Fruit fly (Drosophila melanogaster): ENCODE data around the gene gish.

Gene gish

DNA sequence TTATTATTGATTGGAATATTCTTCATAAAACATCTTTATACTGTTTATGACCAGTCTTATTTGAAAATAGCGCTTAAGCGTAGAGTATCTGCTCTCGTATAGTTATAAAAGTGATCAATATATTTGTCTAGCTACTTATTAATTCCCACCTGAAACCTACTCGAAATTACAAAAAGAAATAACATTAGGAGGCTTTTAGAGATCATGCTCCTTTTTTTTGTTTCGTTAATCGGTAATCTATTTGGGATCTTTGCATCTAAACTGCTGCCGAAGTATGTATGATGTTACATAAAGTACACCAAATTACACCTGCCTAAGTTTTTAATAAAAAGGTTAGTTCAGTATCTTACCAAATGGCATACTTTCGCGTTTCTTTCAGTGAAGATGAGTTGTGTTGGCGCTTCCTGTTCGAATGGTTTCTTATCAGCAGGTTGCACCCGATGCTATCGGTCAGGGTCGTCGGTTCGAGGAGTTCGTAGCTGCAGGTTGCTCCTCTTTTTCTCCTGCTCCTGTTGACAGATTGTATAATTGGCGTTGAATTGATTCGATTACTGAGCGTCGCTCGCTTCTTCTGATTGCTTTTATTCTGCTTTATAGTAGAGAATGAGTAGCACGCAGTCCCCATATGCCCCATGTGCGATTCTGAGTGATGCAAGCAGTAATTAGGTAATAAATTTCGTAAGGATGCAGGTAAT, 34.1 kb upstream of the gish start:
- TF ChIP-seq Hr96 (GFP tag; optimal IDR thresholded peaks at IDR 0.05), result no peak

DNA sequence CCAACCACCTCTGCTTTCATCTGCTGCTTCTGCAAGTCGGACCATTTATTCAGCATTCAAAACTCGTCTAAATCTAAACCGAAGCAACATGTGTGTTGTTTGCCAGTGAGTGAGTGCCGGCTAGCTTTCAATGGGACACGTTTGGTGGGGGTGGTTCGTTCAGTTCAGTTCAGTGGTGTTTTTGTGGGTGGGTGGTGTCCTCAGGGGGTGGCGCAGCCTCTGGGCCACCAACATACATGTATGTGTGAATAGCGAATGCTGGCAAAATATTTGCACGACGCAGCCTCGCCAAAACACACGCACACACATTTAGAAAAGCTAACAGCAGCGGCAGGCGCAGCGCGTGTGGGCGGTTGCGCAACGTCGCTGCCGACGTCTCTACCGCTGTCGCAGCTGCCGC, 32.9 kb upstream of the gish start:
- TF ChIP-seq CG12768 (GFP tag; optimal IDR thresholded peaks at IDR 0.05), result peak; percentile 23
- no peak for TF ChIP-seq Hr96 (GFP tag; optimal IDR thresholded peaks at IDR 0.05)
- TF ChIP-seq Mnt (GFP tag; optimal IDR thresholded peaks at IDR 0.05), result no peak

DNA sequence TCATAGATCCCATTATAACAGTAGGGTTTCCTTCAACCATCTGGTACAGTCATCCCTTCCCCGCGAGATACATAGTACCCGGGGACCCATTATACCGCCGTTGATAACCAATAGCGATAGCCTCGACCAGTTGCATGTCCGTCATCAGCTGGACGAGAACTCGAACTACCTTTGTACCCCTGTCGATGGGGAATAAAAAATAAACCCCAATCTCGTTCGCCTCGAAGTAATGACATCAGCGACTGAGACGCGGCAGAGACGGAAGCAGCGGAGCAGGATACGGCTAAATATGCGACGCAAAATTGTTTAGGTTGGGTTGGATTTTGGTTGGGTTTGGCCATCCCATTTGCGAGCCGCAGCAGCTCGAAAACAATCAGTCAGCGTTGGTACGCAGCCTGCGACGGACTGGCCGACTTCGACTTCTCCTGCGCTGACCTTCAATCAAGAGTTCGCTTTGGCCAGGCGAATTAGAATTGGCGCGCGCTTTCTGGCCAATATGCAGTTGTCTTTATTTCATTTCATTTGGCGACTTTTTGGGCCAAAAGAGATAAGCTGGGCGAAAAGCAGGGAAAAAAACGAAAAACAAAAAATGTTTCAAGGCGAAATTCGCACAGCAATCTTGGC, 31.7 kb upstream of the gish start:
- TF ChIP-seq Hr96 (GFP tag; optimal IDR thresholded peaks at IDR 0.05) (no peak), CG7045 (GFP tag; optimal IDR thresholded peaks at IDR 0.05) (no peak), CG33017 (tag; optimal IDR thresholded peaks at IDR 0.05) (no peak), CG1620 (GFP tag; optimal IDR thresholded peaks at IDR 0.05) (no peak), cic (GFP tag; optimal IDR thresholded peaks at IDR 0.05) (no peak), CG14711 (tag; optimal IDR thresholded peaks at IDR 0.05) (no peak), Crg-1 (GFP tag; optimal IDR thresholded peaks at IDR 0.05) (no peak), toe (GFP tag; optimal IDR thresholded peaks at IDR 0.05) (no peak), CG12768 (GFP tag; optimal IDR thresholded peaks at IDR 0.05) (no peak)

DNA sequence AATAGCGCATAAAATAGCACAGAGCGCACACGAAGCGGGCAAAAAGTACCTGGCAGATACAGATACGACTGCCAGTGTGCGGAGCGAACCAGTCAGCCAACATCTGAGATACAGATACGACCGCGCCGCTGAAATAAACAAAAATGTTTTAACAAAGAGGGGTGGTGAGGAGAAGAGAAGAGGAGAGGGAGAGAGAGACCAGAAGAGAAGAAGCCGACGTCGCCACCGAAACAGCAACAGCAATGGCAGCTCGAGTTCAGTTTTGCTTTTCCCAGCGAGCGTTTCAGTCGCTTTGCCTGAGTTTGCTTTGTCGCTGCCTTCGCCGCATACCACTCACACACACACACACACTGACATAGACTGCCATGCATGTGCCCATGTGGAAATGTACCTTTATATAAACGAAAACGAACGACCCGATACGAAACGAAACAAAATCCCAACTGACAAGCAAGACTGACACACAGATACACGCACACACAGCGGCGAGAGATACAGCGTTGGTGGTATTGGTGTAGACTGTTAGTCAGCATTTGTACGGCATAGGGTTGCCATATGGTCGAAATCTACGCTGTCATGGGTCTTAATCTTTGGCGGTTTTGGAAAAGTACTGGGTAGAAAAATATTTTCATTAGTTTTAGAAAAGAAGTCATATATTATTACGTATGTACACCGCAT, 31.0 kb upstream of the gish start:
- peak; percentile 38 for TF ChIP-seq CG7101 (tag; optimal IDR thresholded peaks at IDR 0.05)
- TF ChIP-seq CG5204 (GFP tag; optimal IDR thresholded peaks at IDR 0.05), result no peak
- peak; percentile 69 for TF ChIP-seq CG14711 (tag; optimal IDR thresholded peaks at IDR 0.05)
- TF ChIP-seq CG33017 (tag; optimal IDR thresholded peaks at IDR 0.05), result peak; percentile 24
- peak; percentile 39 for TF ChIP-seq Hr96 (GFP tag; optimal IDR thresholded peaks at IDR 0.05)
- peak; percentile 97 for TF ChIP-seq kay (GFP tag; ENCODE audit: borderline replicate concordance)
- no peak for TF ChIP-seq CG7045 (GFP tag; optimal IDR thresholded peaks at IDR 0.05)
- TF ChIP-seq Crg-1 (GFP tag; optimal IDR thresholded peaks at IDR 0.05), result no peak
- peak; percentile 54 for TF ChIP-seq ovo (GFP tag; optimal IDR thresholded peaks at IDR 0.05)
- TF ChIP-seq Clk (GFP tag; optimal IDR thresholded peaks at IDR 0.05), result no peak
- no peak for TF ChIP-seq CG11617 (GFP tag; optimal IDR thresholded peaks at IDR 0.05)
- TF ChIP-seq CG12768 (GFP tag; optimal IDR thresholded peaks at IDR 0.05), result peak; percentile 89
- TF ChIP-seq bab1 (GFP tag; optimal IDR thresholded peaks at IDR 0.05), result peak; percentile 79
- peak in 1 of 2 experiments; percentile 76 for TF ChIP-seq cnc (optimal IDR thresholded peaks at IDR 0.05)
- TF ChIP-seq CG1620 (GFP tag; optimal IDR thresholded peaks at IDR 0.05), result peak; percentile 1
- TF ChIP-seq Mnt (GFP tag; optimal IDR thresholded peaks at IDR 0.05), result peak; percentile 93
- TF ChIP-seq pad (GFP tag; optimal IDR thresholded peaks at IDR 0.05), result no peak
- TF ChIP-seq toe (GFP tag; optimal IDR thresholded peaks at IDR 0.05), result peak; percentile 81
- TF ChIP-seq tj (GFP tag; optimal IDR thresholded peaks at IDR 0.05), result peak; percentile 84
- peak; percentile 96 for TF ChIP-seq cic (GFP tag; optimal IDR thresholded peaks at IDR 0.05)

DNA sequence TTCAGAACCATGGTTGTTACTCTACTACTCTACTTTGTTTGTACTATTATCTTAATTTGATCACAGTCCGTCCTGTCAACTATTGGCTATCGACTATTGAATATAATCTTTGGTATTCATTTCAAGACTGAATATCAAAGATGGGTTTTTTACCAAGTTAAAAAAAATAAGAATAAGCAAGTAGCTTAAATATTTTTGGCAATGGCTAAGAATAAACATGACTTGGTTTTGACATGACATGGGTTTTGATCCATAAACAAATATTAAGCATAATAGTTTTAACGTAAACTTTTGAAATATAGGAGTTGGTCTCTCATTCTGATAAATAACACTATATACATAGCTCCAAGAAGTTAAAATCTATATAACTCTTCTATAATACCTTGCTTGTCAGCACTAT, 30.4 kb upstream of the gish start:
- TF ChIP-seq CG12768 (GFP tag; optimal IDR thresholded peaks at IDR 0.05) (no peak), pad (GFP tag; optimal IDR thresholded peaks at IDR 0.05) (no peak), CG5204 (GFP tag; optimal IDR thresholded peaks at IDR 0.05) (peak; percentile 49), bab1 (GFP tag; optimal IDR thresholded peaks at IDR 0.05) (no peak), CG11617 (GFP tag; optimal IDR thresholded peaks at IDR 0.05) (no peak), tj (GFP tag; optimal IDR thresholded peaks at IDR 0.05) (no peak), toe (GFP tag; optimal IDR thresholded peaks at IDR 0.05) (peak; percentile 44), kay (GFP tag; ENCODE audit: borderline replicate concordance) (no peak), CG7045 (GFP tag; optimal IDR thresholded peaks at IDR 0.05) (no peak), cnc (optimal IDR thresholded peaks at IDR 0.05) (no peak), Mnt (GFP tag; optimal IDR thresholded peaks at IDR 0.05) (no peak), CG33017 (tag; optimal IDR thresholded peaks at IDR 0.05) (no peak), CG14711 (tag; optimal IDR thresholded peaks at IDR 0.05) (no peak), CG7101 (tag; optimal IDR thresholded peaks at IDR 0.05) (no peak), Hr96 (GFP tag; optimal IDR thresholded peaks at IDR 0.05) (no peak), ovo (GFP tag; optimal IDR thresholded peaks at IDR 0.05) (no peak), CG1620 (GFP tag; optimal IDR thresholded peaks at IDR 0.05) (no peak), Clk (GFP tag; optimal IDR thresholded peaks at IDR 0.05) (no peak)

DNA sequence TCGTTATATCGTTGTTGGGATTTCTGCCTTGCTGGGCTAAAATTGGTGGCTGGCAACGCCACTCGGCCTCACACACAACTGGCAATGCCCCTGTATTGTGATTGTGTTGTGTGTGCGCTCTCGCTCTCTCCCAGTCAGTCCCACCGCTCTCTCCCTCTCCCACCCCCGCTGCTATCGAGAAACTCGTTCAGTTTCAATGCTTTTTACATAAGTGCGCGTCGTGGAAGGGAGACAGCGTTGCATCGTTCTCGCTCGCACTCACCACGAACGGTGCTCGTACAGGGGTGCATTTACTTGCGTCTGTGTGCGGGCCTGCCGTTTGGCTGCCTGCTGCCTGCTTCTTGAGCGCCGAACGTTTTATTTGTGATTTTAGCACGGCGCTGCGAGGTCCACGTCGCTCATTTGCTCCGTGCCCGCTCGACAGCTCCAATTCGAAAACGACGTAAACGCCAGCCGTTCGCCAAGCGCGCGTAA, 29.8 kb upstream of the gish start:
- peak; percentile 71 for TF ChIP-seq bab1 (GFP tag; optimal IDR thresholded peaks at IDR 0.05)
- peak; percentile 91 for TF ChIP-seq pad (GFP tag; optimal IDR thresholded peaks at IDR 0.05)
- TF ChIP-seq Clk (GFP tag; optimal IDR thresholded peaks at IDR 0.05), result peak; percentile 70
- TF ChIP-seq Crg-1 (GFP tag; optimal IDR thresholded peaks at IDR 0.05), result peak; percentile 82
- TF ChIP-seq CG14711 (tag; optimal IDR thresholded peaks at IDR 0.05), result peak; percentile 47
- peak; percentile 42 for TF ChIP-seq CG1620 (GFP tag; optimal IDR thresholded peaks at IDR 0.05)
- peak; percentile 57 for TF ChIP-seq CG11617 (GFP tag; optimal IDR thresholded peaks at IDR 0.05)
- TF ChIP-seq Mnt (GFP tag; optimal IDR thresholded peaks at IDR 0.05), result peak; percentile 89
- peak; percentile 83 for TF ChIP-seq Hr96 (GFP tag; optimal IDR thresholded peaks at IDR 0.05)
- TF ChIP-seq tj (GFP tag; optimal IDR thresholded peaks at IDR 0.05), result peak; percentile 93
- TF ChIP-seq CG5204 (GFP tag; optimal IDR thresholded peaks at IDR 0.05), result peak; percentile 31
- TF ChIP-seq ovo (GFP tag; optimal IDR thresholded peaks at IDR 0.05), result peak; percentile 82
- peak; percentile 15 for TF ChIP-seq toe (GFP tag; optimal IDR thresholded peaks at IDR 0.05)
- no peak for TF ChIP-seq kay (GFP tag; ENCODE audit: borderline replicate concordance)
- TF ChIP-seq CG7101 (tag; optimal IDR thresholded peaks at IDR 0.05), result peak; percentile 46
- TF ChIP-seq CG12768 (GFP tag; optimal IDR thresholded peaks at IDR 0.05), result peak; percentile 93
- peak; percentile 75 for TF ChIP-seq CG33017 (tag; optimal IDR thresholded peaks at IDR 0.05)
- peak; percentile 98 for TF ChIP-seq cic (GFP tag; optimal IDR thresholded peaks at IDR 0.05)
- no peak for TF ChIP-seq CG7045 (GFP tag; optimal IDR thresholded peaks at IDR 0.05)
- no peak for TF ChIP-seq cnc (optimal IDR thresholded peaks at IDR 0.05)
